Fruit fly (Drosophila melanogaster): ENCODE results near the gene Lip1.

The Lip1 gene

dm6 chr2L:10743714-10744113 lies 42.4 kb upstream of the Lip1 start, which contains the start of gene CG6729:
Gene CG6729, minus strand, starts transcription at chr2L:10743935.
- TF ChIP-seq CG32532 (GFP tag; IDR thresholded peaks at IDR 0.05) (no peak), CG16813 (GFP tag; IDR thresholded peaks at IDR 0.05; ENCODE audit: partially characterized antibody) (peak; percentile 66), phol (tag; optimal IDR thresholded peaks at IDR 0.05) (peak; percentile 51), HmgD (GFP tag; optimal IDR thresholded peaks at IDR 0.05) (no peak), pzg (GFP tag; optimal IDR thresholded peaks at IDR 0.05) (peak; percentile 74), CG7745 (tag; optimal IDR thresholded peaks at IDR 0.05) (no peak), CG14710 (tag; optimal IDR thresholded peaks at IDR 0.05) (peak; percentile 41), CG3838 (GFP tag; optimal IDR thresholded peaks at IDR 0.05) (no peak), ash1 (GFP tag; optimal IDR thresholded peaks at IDR 0.05) (no peak), inv (GFP tag; IDR thresholded peaks at IDR 0.05; ENCODE audit: partially characterized antibody) (peak; percentile 29; the same call in 1 of the 2 replicates), CG7928 (GFP tag; optimal IDR thresholded peaks at IDR 0.05) (no peak), Stat92E (GFP tag; optimal IDR thresholded peaks at IDR 0.05) (peak in 1 of 3 experiments; percentile 3), Fer1 (GFP tag; optimal IDR thresholded peaks at IDR 0.05) (peak; percentile 18), sna (GFP tag; IDR thresholded peaks at IDR 0.05; ENCODE audit: partially characterized antibody) (peak; percentile 57), Sry-δ (GFP tag; optimal IDR thresholded peaks at IDR 0.05) (peak; percentile 72), crp (GFP tag; optimal IDR thresholded peaks at IDR 0.05) (peak; percentile 75 to 94), CG7963 (GFP tag; IDR thresholded peaks at IDR 0.05; ENCODE audit: partially characterized antibody) (0 out of 3 replicates have a peak, but pooled peaks have one; percentile 40), Opbp (GFP tag; IDR thresholded peaks at IDR 0.05; ENCODE audit: partially characterized antibody) (peak; percentile 74; the same call in 2 of the 3 replicates), tna (GFP tag; IDR thresholded peaks at IDR 0.05; ENCODE audit: partially characterized antibody) (peak; percentile 61; the same call in 1 of the 2 replicates), stwl (tag; optimal IDR thresholded peaks at IDR 0.05) (peak; percentile 58), CG6791 (GFP tag; IDR thresholded peaks at IDR 0.05; ENCODE audit: partially characterized antibody) (peak; percentile 80), mld (GFP tag; IDR thresholded peaks at IDR 0.05; ENCODE audit: partially characterized antibody) (peak; percentile 45; the same call in 1 of the 3 replicates), Sin3A (optimal IDR thresholded peaks at IDR 0.05) (peak; percentile 26), vnd (GFP tag; IDR thresholded peaks at IDR 0.05; ENCODE audit: partially characterized antibody) (peak; percentile 56; the same call in 2 of the 3 replicates), Doc3 (GFP tag; IDR thresholded peaks at IDR 0.05; ENCODE audit: partially characterized antibody) (peak; percentile 72; the same call in 2 of the 3 replicates), nerfin-2 (GFP tag; IDR thresholded peaks at IDR 0.05; ENCODE audit: partially characterized antibody) (peak; percentile 64), hb (GFP tag; IDR thresholded peaks at IDR 0.05; ENCODE audit: partially characterized antibody) (peak; percentile 68; the same call in 2 of the 3 replicates), MBD-R2 (GFP tag; IDR thresholded peaks at IDR 0.05) (peak; percentile 87), fd64A (GFP tag; optimal IDR thresholded peaks at IDR 0.05) (no peak), CG2129 (GFP tag; IDR thresholded peaks at IDR 0.05; ENCODE audit: partially characterized antibody) (peak; percentile 43), onecut (GFP tag; IDR thresholded peaks at IDR 0.05) (no peak), gfzf (GFP tag; optimal IDR thresholded peaks at IDR 0.05) (peak; percentile 19), HmgZ (tag; optimal IDR thresholded peaks at IDR 0.05) (peak; percentile 32), unc-4 (GFP tag; IDR thresholded peaks at IDR 0.05; ENCODE audit: partially characterized antibody) (peak; percentile 81), CG34224 (GFP tag; IDR thresholded peaks at IDR 0.05; ENCODE audit: partially characterized antibody) (peak; percentile 78), trem (tag; optimal IDR thresholded peaks at IDR 0.05) (peak; percentile 64), Dref (GFP tag; IDR thresholded peaks at IDR 0.05) (peak; percentile 84), CG9797 (GFP tag; optimal IDR thresholded peaks at IDR 0.05) (no peak), CG10209 (GFP tag; optimal IDR thresholded peaks at IDR 0.05) (no peak), CG14860 (GFP tag; IDR thresholded peaks at IDR 0.05; ENCODE audit: partially characterized antibody) (peak; percentile 66), MESR4 (GFP tag; optimal IDR thresholded peaks at IDR 0.05) (peak; percentile 43), stc (GFP tag; IDR thresholded peaks at IDR 0.05) (no peak), hbn (GFP tag; IDR thresholded peaks at IDR 0.05; ENCODE audit: partially characterized antibody) (peak; percentile 81), CG9215 (GFP tag; IDR thresholded peaks at IDR 0.05) (no peak), amos (GFP tag; IDR thresholded peaks at IDR 0.05; ENCODE audit: partially characterized antibody) (peak; percentile 74), Scr (GFP tag; IDR thresholded peaks at IDR 0.05; ENCODE audit: partially characterized antibody) (peak; percentile 70), sens (GFP tag) (peak; percentile 67)
